Worm (Caenorhabditis elegans): Measurements from ENCODE around the gene cest-28.

Gene cest-28

ce11 chrV:6645810-6646209, 23.8 kb upstream of the cest-28 start:
- TF ChIP-seq F13C5.2 (tag; optimal IDR thresholded peaks at IDR 0.05): no peak
- TF ChIP-seq hmbx-1 (tag; optimal IDR thresholded peaks at IDR 0.05): no peak
- TF ChIP-seq flt-1 (GFP tag; IDR thresholded peaks at IDR 0.05): no peak
- no peak for TF ChIP-seq pes-1 (GFP tag; IDR thresholded peaks at IDR 0.05)
- no peak for TF ChIP-seq ama-1 (optimal IDR thresholded peaks at IDR 0.05)
- TF ChIP-seq scrt-1 (GFP tag; IDR thresholded peaks at IDR 0.05): no peak
- no peak for TF ChIP-seq tbx-37 (GFP tag; conservative IDR thresholded peaks at IDR 0.05)
- no peak for TF ChIP-seq ets-7 (tag; optimal IDR thresholded peaks at IDR 0.05)
- no peak for TF ChIP-seq tbx-11 (GFP tag; IDR thresholded peaks at IDR 0.05)
- TF ChIP-seq hmg-4 (GFP tag; optimal IDR thresholded peaks at IDR 0.05): no peak

DNA sequence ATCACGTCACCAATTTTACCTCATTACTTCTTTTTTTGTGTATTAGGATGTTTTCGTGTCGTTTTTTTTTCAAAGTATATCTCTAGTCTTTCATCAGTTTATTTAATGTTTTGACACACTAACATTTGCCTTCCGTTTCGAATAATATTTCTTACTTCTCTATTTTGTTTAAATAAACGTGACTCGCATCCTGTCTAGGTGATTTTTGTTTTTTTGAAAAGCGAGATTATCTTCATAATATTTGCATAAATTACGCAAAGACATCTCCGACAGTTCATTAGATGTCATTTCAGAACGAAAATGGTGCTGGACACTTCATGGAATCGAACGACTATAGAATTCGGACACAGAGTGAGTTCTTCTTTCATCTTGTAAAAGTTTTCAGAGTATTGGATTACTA, 20.3 kb upstream of the cest-28 start, which contains the start of gene T10H9.1:
T10H9.1 (plus strand) TSS at position 301 of the 400 bp plus-strand sequence.
- TF ChIP-seq F13C5.2 (tag; optimal IDR thresholded peaks at IDR 0.05) (no peak), scrt-1 (GFP tag; IDR thresholded peaks at IDR 0.05) (no peak), B0310.2 (tag; optimal IDR thresholded peaks at IDR 0.05) (no peak), ama-1 (optimal IDR thresholded peaks at IDR 0.05) (no peak)

- TF ChIP-seq B0310.2 (tag; optimal IDR thresholded peaks at IDR 0.05): no peak
- TF ChIP-seq ets-7 (tag; optimal IDR thresholded peaks at IDR 0.05): no peak
- no peak for TF ChIP-seq ama-1 (optimal IDR thresholded peaks at IDR 0.05)
- no peak for TF ChIP-seq sea-1 (GFP tag; conservative IDR thresholded peaks at IDR 0.05)
- no peak for TF ChIP-seq ceh-13 (GFP tag; optimal IDR thresholded peaks at IDR 0.05)
- TF ChIP-seq F13C5.2 (tag; optimal IDR thresholded peaks at IDR 0.05): no peak
- no peak for TF ChIP-seq hnd-1 (tag; optimal IDR thresholded peaks at IDR 0.05)
- TF ChIP-seq scrt-1 (GFP tag; IDR thresholded peaks at IDR 0.05): no peak
- TF ChIP-seq hmg-4 (GFP tag; optimal IDR thresholded peaks at IDR 0.05): no peak
- TF ChIP-seq flt-1 (GFP tag; IDR thresholded peaks at IDR 0.05): no peak
- no peak for TF ChIP-seq ceh-36 (tag; optimal IDR thresholded peaks at IDR 0.05)
- no peak for TF ChIP-seq tbx-11 (GFP tag; IDR thresholded peaks at IDR 0.05)
- no peak for TF ChIP-seq tra-4 (tag; optimal IDR thresholded peaks at IDR 0.05)
- TF ChIP-seq pes-1 (GFP tag; IDR thresholded peaks at IDR 0.05): no peak
- TF ChIP-seq tbx-37 (GFP tag; conservative IDR thresholded peaks at IDR 0.05): no peak
- no peak for TF ChIP-seq aly-1 (tag; optimal IDR thresholded peaks at IDR 0.05)
These were observed 19.1 kb upstream of the cest-28 start for ce11 chrV:6650508-6650907.

- TF ChIP-seq ama-1 (optimal IDR thresholded peaks at IDR 0.05) (no peak), B0310.2 (tag; optimal IDR thresholded peaks at IDR 0.05) (no peak), hmg-4 (GFP tag; optimal IDR thresholded peaks at IDR 0.05) (no peak), F13C5.2 (tag; optimal IDR thresholded peaks at IDR 0.05) (no peak), flt-1 (GFP tag; IDR thresholded peaks at IDR 0.05) (no peak), hnd-1 (tag; optimal IDR thresholded peaks at IDR 0.05) (no peak), hmbx-1 (tag; optimal IDR thresholded peaks at IDR 0.05) (no peak), tra-4 (tag; optimal IDR thresholded peaks at IDR 0.05) (no peak), ceh-13 (GFP tag; optimal IDR thresholded peaks at IDR 0.05) (no peak), aly-1 (tag; optimal IDR thresholded peaks at IDR 0.05) (no peak), tbx-11 (GFP tag; IDR thresholded peaks at IDR 0.05) (no peak)
These were observed 17.6 kb upstream of the cest-28 start, which contains the start of gene T10H9.8 for ce11 chrV:6652051-6652450. Gene T10H9.8, plus strand, starts transcription at chrV:6652351.

- TF ChIP-seq F13C5.2 (tag; optimal IDR thresholded peaks at IDR 0.05) (no peak), sea-1 (GFP tag; conservative IDR thresholded peaks at IDR 0.05) (no peak), tbx-11 (GFP tag; IDR thresholded peaks at IDR 0.05) (no peak), hmg-4 (GFP tag; optimal IDR thresholded peaks at IDR 0.05) (no peak), flt-1 (GFP tag; IDR thresholded peaks at IDR 0.05) (no peak), ets-7 (tag; optimal IDR thresholded peaks at IDR 0.05) (no peak), ceh-36 (tag; optimal IDR thresholded peaks at IDR 0.05) (no peak), pes-1 (GFP tag; IDR thresholded peaks at IDR 0.05) (no peak), hmbx-1 (tag; optimal IDR thresholded peaks at IDR 0.05) (no peak), aly-1 (tag; optimal IDR thresholded peaks at IDR 0.05) (no peak)
These were observed 14.4 kb upstream of the cest-28 start, which contains the start of gene syx-18 for ce11 chrV:6655174-6655573. Gene syx-18, minus strand, starts transcription at chrV:6655449.

- TF ChIP-seq ets-7 (tag; optimal IDR thresholded peaks at IDR 0.05) (no peak), F13C5.2 (tag; optimal IDR thresholded peaks at IDR 0.05) (no peak), aly-1 (tag; optimal IDR thresholded peaks at IDR 0.05) (no peak), hnd-1 (tag; optimal IDR thresholded peaks at IDR 0.05) (no peak), scrt-1 (GFP tag; IDR thresholded peaks at IDR 0.05) (no peak), B0310.2 (tag; optimal IDR thresholded peaks at IDR 0.05) (no peak), flt-1 (GFP tag; IDR thresholded peaks at IDR 0.05) (no peak), ceh-13 (GFP tag; optimal IDR thresholded peaks at IDR 0.05) (no peak), tra-4 (tag; optimal IDR thresholded peaks at IDR 0.05) (no peak), ceh-36 (tag; optimal IDR thresholded peaks at IDR 0.05) (no peak), ama-1 (optimal IDR thresholded peaks at IDR 0.05) (no peak), hmg-4 (GFP tag; optimal IDR thresholded peaks at IDR 0.05) (no peak), tbx-37 (GFP tag; conservative IDR thresholded peaks at IDR 0.05) (no peak), hmbx-1 (tag; optimal IDR thresholded peaks at IDR 0.05) (no peak), pes-1 (GFP tag; IDR thresholded peaks at IDR 0.05) (no peak), tbx-11 (GFP tag; IDR thresholded peaks at IDR 0.05) (no peak), sea-1 (GFP tag; conservative IDR thresholded peaks at IDR 0.05) (no peak)
These were observed 13.0 kb upstream of the cest-28 start, which contains the start of gene snb-1 for ce11 chrV:6656451-6657115. Gene snb-1, minus strand, starts transcription at chrV:6656501.

- TF ChIP-seq hnd-1 (tag; optimal IDR thresholded peaks at IDR 0.05) (no peak), tbx-37 (GFP tag; conservative IDR thresholded peaks at IDR 0.05) (no peak), ama-1 (optimal IDR thresholded peaks at IDR 0.05) (no peak), ceh-13 (GFP tag; optimal IDR thresholded peaks at IDR 0.05) (no peak), ets-7 (tag; optimal IDR thresholded peaks at IDR 0.05) (no peak), tbx-11 (GFP tag; IDR thresholded peaks at IDR 0.05) (no peak), ceh-36 (tag; optimal IDR thresholded peaks at IDR 0.05) (no peak), sea-1 (GFP tag; conservative IDR thresholded peaks at IDR 0.05) (no peak)
These were observed 11.9 kb upstream of the cest-28 start for ce11 chrV:6657532-6658259.
